Worm (Caenorhabditis elegans) whole organism, L3 larva: ENCODE data around the gene C17G10.10.
A peak's percentile ranks its signal among the peaks of the same experiment; 100 is the strongest.

Source experiments
- ZK546.5 ChIP-seq: sonication (generic microtip); optimal IDR thresholded peaks from 2 replicates; lab custom pipeline; 2017; ENCODE audit warnings: missing biosample characterization, missing genetic modification characterization
- ama-1 ChIP-seq: fragments of 150-350 bp; optimal IDR thresholded peaks from 2 replicates; lab custom pipeline; 2018
- ceh-16 ChIP-seq: sonication (generic microtip); optimal IDR thresholded peaks from 2 replicates; lab custom pipeline; 2017; ENCODE audit warnings: missing biosample characterization, missing genetic modification characterization
- ceh-28 ChIP-seq: fragments of 150-350 bp; optimal IDR thresholded peaks from 2 replicates; lab custom pipeline; 2014; ENCODE audit warnings: missing biosample characterization, missing genetic modification reagents, missing genetic modification characterization
- egl-27 ChIP-seq: sonication (generic microtip); optimal IDR thresholded peaks from 4 replicates; lab custom pipeline; 2017; ENCODE audit warnings: missing biosample characterization, missing genetic modification reagents, missing genetic modification characterization
- elt-2 ChIP-seq: sonication (generic microtip); optimal IDR thresholded peaks from 2 replicates; lab custom pipeline; 2016; ENCODE audit warnings: missing genetic modification reagents, mild to moderate bottlenecking, missing genetic modification characterization, missing compliant biosample characterization
- fkh-10 ChIP-seq: sonication (generic microtip); optimal IDR thresholded peaks from 2 replicates; lab custom pipeline; 2017; ENCODE audit warnings: missing biosample characterization, missing genetic modification reagents, missing genetic modification characterization
- hmg-11 ChIP-seq: sonication (generic microtip); optimal IDR thresholded peaks from 2 replicates; lab custom pipeline; 2016; ENCODE audit warnings: missing genetic modification characterization, missing compliant biosample characterization
- lin-15B ChIP-seq: fragments of 150-350 bp; optimal IDR thresholded peaks from 2 replicates; lab custom pipeline; 2014; ENCODE audit warnings: missing biosample characterization, missing genetic modification characterization
- lin-39 ChIP-seq: fragments of 150-350 bp; optimal IDR thresholded peaks from 2 replicates; lab custom pipeline; 2018; ENCODE audit warnings: missing biosample characterization, missing genetic modification reagents, missing genetic modification characterization
- nhr-28 ChIP-seq: fragments of 150-350 bp; optimal IDR thresholded peaks from 2 replicates; lab custom pipeline; 2014; ENCODE audit warnings: missing biosample characterization, missing genetic modification characterization
- nhr-67 ChIP-seq: fragments of 150-350 bp; optimal IDR thresholded peaks from 2 replicates; lab custom pipeline; 2014; ENCODE audit warnings: missing biosample characterization, missing genetic modification characterization
- pha-4 ChIP-seq: fragments of 150-350 bp; optimal IDR thresholded peaks from 2 replicates; lab custom pipeline; 2014; ENCODE audit warnings: missing biosample characterization, missing genetic modification reagents, missing genetic modification characterization
- pqm-1 ChIP-seq: fragments of 150-350 bp; optimal IDR thresholded peaks from 2 replicates; lab custom pipeline; 2017; ENCODE audit warnings: missing biosample characterization, missing genetic modification characterization, inconsistent platforms
- skn-1 ChIP-seq: fragments of 150-350 bp; optimal IDR thresholded peaks from 2 replicates; lab custom pipeline; 2014; ENCODE audit warnings: missing biosample characterization, missing genetic modification characterization
- snpc-4 ChIP-seq: fragments of 150-350 bp; optimal IDR thresholded peaks from 2 replicates; lab custom pipeline; 2014; ENCODE audit warnings: missing biosample characterization, missing genetic modification characterization
- tbx-2 ChIP-seq: sonication (generic microtip); optimal IDR thresholded peaks from 2 replicates; lab custom pipeline; 2016; ENCODE audit warnings: mild to moderate bottlenecking, missing genetic modification characterization, missing compliant biosample characterization
- ztf-11 ChIP-seq: fragments of 150-350 bp; optimal IDR thresholded peaks from 2 replicates; lab custom pipeline; 2014; ENCODE audit warnings: missing biosample characterization, missing genetic modification characterization
- ztf-4 ChIP-seq: fragments of 150-350 bp; optimal IDR thresholded peaks from 2 replicates; lab custom pipeline; 2014; ENCODE audit warnings: missing biosample characterization, missing genetic modification characterization

C17G10.10 gene

DNA sequence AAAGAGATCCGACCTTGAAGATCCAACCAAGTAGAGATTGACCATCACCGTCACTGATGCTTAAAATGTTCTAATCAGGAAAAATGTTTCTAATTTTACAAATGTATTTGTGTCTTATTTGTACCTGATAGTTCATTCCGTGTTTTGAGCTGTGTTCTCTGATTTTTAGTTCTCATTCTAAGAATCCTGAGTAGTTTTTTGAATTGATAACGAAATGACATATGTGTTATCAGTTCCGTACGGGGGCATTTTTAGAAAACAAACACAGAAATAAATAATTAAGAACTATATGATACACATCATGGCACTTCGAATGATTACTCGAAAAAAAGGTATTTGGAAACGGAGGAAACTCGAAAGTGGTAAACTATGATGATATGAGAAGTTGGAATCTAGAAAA, 43.7 kb downstream of the C17G10.10 start:
- TF ChIP-seq hmg-11 (tag; lab: Kevin White, UChicago), result no peak
- no peak for TF ChIP-seq nhr-67 (tag; lab: Kevin White, UChicago)
- TF ChIP-seq elt-2, result peak; percentile 72

ce11 chrII:5554788-5555187, 44.4 kb downstream of the C17G10.10 start:
- peak; percentile 24 for TF ChIP-seq pqm-1
- peak; percentile 33 for TF ChIP-seq elt-2
- no peak for TF ChIP-seq nhr-28 (tag; lab: Kevin White, UChicago)

DNA sequence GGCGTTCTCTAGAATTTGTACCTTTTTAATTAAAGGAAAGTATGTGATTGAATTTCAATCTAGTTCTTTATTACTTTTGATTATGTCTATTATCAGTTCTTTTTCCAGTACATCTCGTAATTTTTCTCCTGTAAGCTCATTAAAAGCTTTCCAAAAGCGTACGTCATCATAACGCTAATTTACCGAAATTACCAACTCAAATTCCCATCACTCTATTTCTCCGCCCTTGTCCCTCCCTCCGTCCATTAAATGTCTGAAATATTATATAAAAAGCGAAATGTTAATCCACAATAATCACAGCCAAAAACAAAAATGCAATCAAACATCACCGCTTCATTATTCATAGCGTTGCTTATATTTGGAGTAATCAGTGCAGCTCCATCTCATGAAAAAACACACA, 44.9 kb downstream of the C17G10.10 start, which contains the start of gene ins-12:
TSS of gene ins-12 (plus strand) at position 301 of the 400 bp plus-strand sequence.
- TF ChIP-seq ceh-28 (no peak), ztf-4 (no peak), ama-1 (lab: Kevin White, UChicago) (no peak), snpc-4 (tag; lab: Kevin White, UChicago) (no peak), ceh-16 (no peak), ztf-11 (tag; lab: Kevin White, UChicago) (no peak), fkh-10 (no peak), egl-27 (tag; lab: Kevin White, UChicago) (no peak), lin-15B (tag; lab: Kevin White, UChicago) (no peak), tbx-2 (tag; lab: Kevin White, UChicago) (no peak), lin-39 (tag; lab: Kevin White, UChicago) (no peak), nhr-28 (tag; lab: Kevin White, UChicago) (no peak)

ce11 chrII:5553531-5553930, 45.6 kb downstream of the C17G10.10 start:
- peak; percentile 67 for TF ChIP-seq pha-4 (tag; lab: Kevin White, UChicago)
- TF ChIP-seq elt-2, result peak; percentile 92
- TF ChIP-seq pqm-1, result peak; percentile 95
- no peak for TF ChIP-seq skn-1 (tag; lab: Kevin White, UChicago)

DNA sequence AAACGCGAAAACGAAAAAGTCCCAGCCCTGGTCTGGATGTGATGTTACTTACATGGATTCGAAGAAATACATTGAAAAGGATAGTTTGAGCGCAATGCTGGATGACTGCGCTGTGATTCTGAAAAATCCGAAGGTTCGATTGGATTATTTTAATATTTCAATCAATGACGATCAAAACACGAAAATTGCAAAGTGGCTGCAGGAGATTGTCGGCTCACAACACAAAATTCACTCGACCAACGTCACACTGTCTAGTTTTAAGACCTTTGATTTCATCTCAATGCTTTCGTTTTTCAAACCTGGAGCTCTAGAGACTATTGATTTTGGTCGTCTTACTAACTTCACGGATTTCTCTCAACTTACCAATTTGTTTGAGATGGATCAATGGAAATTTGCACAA, 47.7 kb downstream of the C17G10.10 start, which contains the start of gene C17C3.5:
TSS of gene C17C3.5 (plus strand) at position 301 of the 400 bp plus-strand sequence.
- TF ChIP-seq lin-39 (tag; lab: Kevin White, UChicago), result no peak

- no peak for TF ChIP-seq ZK546.5 (tag; lab: Kevin White, UChicago)
Observed at ce11 chrII:5549746-5550145, 49.4 kb downstream of the C17G10.10 start, which contains the start of gene C17C3.6. C17C3.6 (plus strand) TSS chrII:5550046.
